Worm (Caenorhabditis elegans): Measurements from ENCODE around the gene F41F3.1.
A peak's percentile ranks its signal among the peaks of the same experiment; 100 is the strongest.

DNA sequence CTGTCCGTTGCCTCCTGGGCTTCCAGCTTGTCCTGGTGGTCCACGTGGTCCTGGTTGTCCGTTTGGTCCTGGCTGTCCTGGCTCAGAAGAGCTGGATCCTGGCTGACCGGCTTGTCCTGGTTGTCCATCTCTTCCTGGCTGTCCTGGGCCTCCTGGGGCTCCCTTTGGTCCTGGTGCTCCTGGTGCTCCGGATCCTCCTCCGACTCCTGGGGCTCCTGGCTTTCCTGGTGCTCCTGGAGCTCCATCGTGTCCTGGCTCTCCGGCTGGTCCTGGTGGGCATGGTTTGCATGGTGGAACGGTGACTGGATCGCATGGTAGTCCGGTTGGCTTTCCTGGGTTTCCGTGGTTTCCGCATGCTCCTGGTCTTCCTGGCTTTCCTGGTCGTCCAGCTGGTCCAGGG is 1.3 kb upstream of the F41F3.1 start:
- TF ChIP-seq bed-1 (GFP tag; IDR thresholded peaks at IDR 0.05) (no peak), repo-1 (tag; optimal IDR thresholded peaks at IDR 0.05) (no peak), egrh-3 (GFP tag; IDR thresholded peaks at IDR 0.05) (peak; percentile 94), nhr-27 (tag; optimal IDR thresholded peaks at IDR 0.05) (no peak), snpc-1.1 (tag; optimal IDR thresholded peaks at IDR 0.05; ENCODE audit: insufficient read depth) (no peak), efl-1 (GFP tag; optimal IDR thresholded peaks at IDR 0.05) (no peak), chd-7 (tag; optimal IDR thresholded peaks at IDR 0.05) (no peak), snpc-4 (GFP tag; optimal IDR thresholded peaks at IDR 0.05) (no peak), snpc-4 (tag; optimal IDR thresholded peaks at IDR 0.05) (no peak), aptf-2 (GFP tag; conservative IDR thresholded peaks at IDR 0.05) (no peak), T26A5.8 (tag; optimal IDR thresholded peaks at IDR 0.05) (no peak), ZK185.1 (tag; optimal IDR thresholded peaks at IDR 0.05; ENCODE audit: poor library complexity, severe bottlenecking) (no peak), Y53F4B.3 (GFP tag; IDR thresholded peaks at IDR 0.05) (no peak), nfya-1 (tag; optimal IDR thresholded peaks at IDR 0.05; ENCODE audit: borderline replicate concordance, insufficient read depth) (no peak)

Data from whole organism, young adult.